Worm (Caenorhabditis elegans) whole organism, L2 larva: Measurements from ENCODE around the gene sto-5.

Source experiments
- C34F6.9 ChIP-seq: fragments of 150-350 bp; optimal IDR thresholded peaks from 2 replicates; lab custom pipeline; 2014; ENCODE audit warnings: missing biosample characterization, missing genetic modification characterization
- F13H6.1 ChIP-seq: sonication (generic microtip); optimal IDR thresholded peaks from 2 replicates; lab custom pipeline; 2016; ENCODE audit warnings: missing genetic modification characterization, missing compliant biosample characterization
- Y55F3AM.14 ChIP-seq: fragments of 200-800 bp; sonication (Bioruptor generic); optimal IDR thresholded peaks from 2 replicates; lab custom pipeline; 2018; ENCODE audit warnings: mild to moderate bottlenecking, missing genetic modification characterization, missing compliant biosample characterization
- ZK546.5 ChIP-seq: sonication (generic microtip); optimal IDR thresholded peaks from 2 replicates; lab custom pipeline; 2017; ENCODE audit warnings: missing biosample characterization, missing genetic modification characterization
- aly-2 ChIP-seq: fragments of 150-350 bp; optimal IDR thresholded peaks from 2 replicates; lab custom pipeline; 2014; ENCODE audit warnings: missing biosample characterization, missing genetic modification characterization
- ama-1 ChIP-seq: fragments of 150-350 bp; optimal IDR thresholded peaks from 2 replicates; lab custom pipeline; 2018; ENCODE audit warnings: inconsistent platforms
- blmp-1 ChIP-seq: sonication (generic microtip); optimal IDR thresholded peaks from 2 replicates; lab custom pipeline; 2017; ENCODE audit warnings: missing genetic modification characterization, mild to moderate bottlenecking, missing compliant biosample characterization, antibody characterized with exemption, moderate library complexity; ENCODE audit not compliant: insufficient read depth
- ceh-16 ChIP-seq: fragments of 150-350 bp; optimal IDR thresholded peaks from 2 replicates; lab custom pipeline; 2014; ENCODE audit warnings: missing biosample characterization, missing genetic modification characterization
- ceh-82 ChIP-seq: fragments of 150-350 bp; optimal IDR thresholded peaks from 2 replicates; lab custom pipeline; 2014; ENCODE audit warnings: missing biosample characterization, missing genetic modification characterization
- crh-2 ChIP-seq: sonication (generic microtip); optimal IDR thresholded peaks from 2 replicates; lab custom pipeline; 2017; ENCODE audit warnings: missing biosample characterization, missing genetic modification characterization
- dmd-4 ChIP-seq: sonication (generic microtip); optimal IDR thresholded peaks from 2 replicates; lab custom pipeline; 2017; ENCODE audit warnings: missing biosample characterization, missing genetic modification characterization
- egl-27 ChIP-seq: sonication (generic microtip); optimal IDR thresholded peaks from 3 replicates; lab custom pipeline; 2017; ENCODE audit warnings: missing biosample characterization, missing genetic modification reagents, missing genetic modification characterization
- elt-1 ChIP-seq: fragments of 150-350 bp; optimal IDR thresholded peaks from 2 replicates; lab custom pipeline; 2014; ENCODE audit warnings: missing biosample characterization, missing genetic modification characterization
- fos-1 ChIP-seq: fragments of 150-350 bp; optimal IDR thresholded peaks from 2 replicates; lab custom pipeline; 2014; ENCODE audit warnings: missing biosample characterization, missing genetic modification characterization
- lin-11 ChIP-seq: fragments of 150-350 bp; sonication (generic microtip); optimal IDR thresholded peaks from 2 replicates; lab custom pipeline; 2014; ENCODE audit warnings: missing biosample characterization, missing genetic modification characterization, inconsistent platforms, mixed read lengths
- lin-13 ChIP-seq: fragments of 150-350 bp; optimal IDR thresholded peaks from 2 replicates; lab custom pipeline; 2014; ENCODE audit warnings: missing biosample characterization, missing genetic modification reagents, missing genetic modification characterization
- lin-39 ChIP-seq: fragments of 150-350 bp; optimal IDR thresholded peaks from 2 replicates; lab custom pipeline; 2014; ENCODE audit warnings: missing biosample characterization, missing genetic modification reagents, missing genetic modification characterization
- lsy-2 ChIP-seq, 2 experiments: fragments of 150-350 bp in 1 of 2; sonication (generic microtip) in 1 of 2; optimal IDR thresholded peaks; 2 replicates each; lab custom pipeline; 2014 to 2017; ENCODE audit warnings: missing biosample characterization in 2 of 2, missing genetic modification characterization in 2 of 2
- mbf-1 ChIP-seq: sonication (generic microtip); optimal IDR thresholded peaks from 2 replicates; lab custom pipeline; 2017; ENCODE audit warnings: missing biosample characterization, missing genetic modification characterization
- mdl-1 ChIP-seq, 2 experiments: fragments of 150-350 bp in 1 of 2; sonication (generic microtip) in 1 of 2; optimal IDR thresholded peaks; 2 replicates each; lab custom pipeline; 2017; ENCODE audit warnings: missing biosample characterization in 2 of 2, missing genetic modification characterization in 2 of 2
- nhr-10 ChIP-seq: sonication (generic microtip); optimal IDR thresholded peaks from 2 replicates; lab custom pipeline; 2017; ENCODE audit warnings: missing biosample characterization, missing genetic modification characterization
- nhr-11 ChIP-seq: fragments of 150-350 bp; optimal IDR thresholded peaks from 2 replicates; lab custom pipeline; 2014; ENCODE audit warnings: missing biosample characterization, missing genetic modification characterization
- nhr-12 ChIP-seq: fragments of 150-350 bp; optimal IDR thresholded peaks from 2 replicates; lab custom pipeline; 2014; ENCODE audit warnings: missing biosample characterization, missing genetic modification characterization
- nhr-129 ChIP-seq: fragments of 150-350 bp; optimal IDR thresholded peaks from 2 replicates; lab custom pipeline; 2014; ENCODE audit warnings: missing biosample characterization, missing genetic modification characterization
- nhr-21 ChIP-seq: fragments of 150-350 bp; optimal IDR thresholded peaks from 2 replicates; lab custom pipeline; 2014; ENCODE audit warnings: missing biosample characterization, missing genetic modification characterization
- nhr-23 ChIP-seq: fragments of 150-350 bp; optimal IDR thresholded peaks from 2 replicates; lab custom pipeline; 2014; ENCODE audit warnings: missing biosample characterization, missing genetic modification reagents, missing genetic modification characterization
- nhr-237 ChIP-seq: fragments of 150-350 bp; optimal IDR thresholded peaks from 2 replicates; lab custom pipeline; 2014; ENCODE audit warnings: missing biosample characterization, missing genetic modification characterization
- nhr-25 ChIP-seq: fragments of 150-350 bp; sonication (generic microtip); optimal IDR thresholded peaks from 3 replicates; lab custom pipeline; 2014; ENCODE audit warnings: missing biosample characterization, missing genetic modification characterization
- nhr-6 ChIP-seq: fragments of 150-350 bp; optimal IDR thresholded peaks from 2 replicates; lab custom pipeline; 2014; ENCODE audit warnings: missing biosample characterization, missing genetic modification characterization
- nhr-77 ChIP-seq: fragments of 150-350 bp; optimal IDR thresholded peaks from 2 replicates; lab custom pipeline; 2014; ENCODE audit warnings: missing biosample characterization, missing genetic modification characterization
- peb-1 ChIP-seq: fragments of 150-350 bp; optimal IDR thresholded peaks from 2 replicates; lab custom pipeline; 2014; ENCODE audit warnings: missing biosample characterization, missing genetic modification characterization
- sem-4 ChIP-seq: fragments of 150-350 bp; optimal IDR thresholded peaks from 2 replicates; lab custom pipeline; 2014; ENCODE audit warnings: missing biosample characterization, missing genetic modification reagents, missing genetic modification characterization
- sma-3 ChIP-seq: sonication (generic microtip); optimal IDR thresholded peaks from 2 replicates; lab custom pipeline; 2016; ENCODE audit warnings: missing genetic modification reagents, missing genetic modification characterization, missing compliant biosample characterization
- sma-9 ChIP-seq, 2 experiments: fragments of 150-350 bp in 1 of 2; sonication (generic microtip) in 1 of 2; optimal IDR thresholded peaks; 2 replicates each; lab custom pipeline; 2014 to 2016; ENCODE audit warnings: missing genetic modification characterization in 2 of 2, mild to moderate bottlenecking in 1 of 2, missing biosample characterization in 1 of 2, missing compliant biosample characterization in 1 of 2, missing genetic modification reagents in 1 of 2, moderate library complexity in 1 of 2
- unc-62 ChIP-seq: fragments of 150-350 bp; optimal IDR thresholded peaks from 2 replicates; lab custom pipeline; 2014; ENCODE audit warnings: missing biosample characterization, missing genetic modification reagents, missing genetic modification characterization
- zag-1 ChIP-seq: fragments of 150-350 bp; optimal IDR thresholded peaks from 2 replicates; lab custom pipeline; 2014; ENCODE audit warnings: missing biosample characterization, missing genetic modification characterization
- ztf-4 ChIP-seq: fragments of 150-350 bp; optimal IDR thresholded peaks from 2 replicates; lab custom pipeline; 2014; ENCODE audit warnings: missing biosample characterization, missing genetic modification characterization

Gene sto-5

DNA sequence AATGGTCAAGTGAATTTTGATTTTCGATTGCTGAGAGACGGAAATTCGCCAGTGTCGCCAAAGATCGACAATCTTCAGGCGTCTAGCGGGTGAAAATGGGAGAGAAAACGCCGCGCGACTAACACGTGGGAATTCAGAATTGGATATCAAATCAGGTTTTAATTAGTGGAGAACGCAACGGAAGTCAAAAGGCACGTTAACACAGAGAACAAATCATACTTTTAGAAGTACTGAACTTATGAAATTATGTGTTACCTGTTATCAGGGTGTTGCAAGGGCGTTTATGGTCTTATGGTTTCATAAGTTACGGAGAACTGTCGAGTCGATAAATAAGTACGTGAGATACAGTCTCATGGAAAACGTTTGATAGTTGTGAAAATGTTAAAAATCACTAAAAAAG, 46.1 kb upstream of the sto-5 start:
- TF ChIP-seq sem-4 (tag; lab: Kevin White, UChicago) (peak; percentile 27), F13H6.1 (tag; lab: Kevin White, UChicago) (no peak), nhr-21 (tag; lab: Kevin White, UChicago) (peak; percentile 56), nhr-6 (tag; lab: Kevin White, UChicago) (no peak), zag-1 (tag; lab: Kevin White, UChicago) (no peak), sma-9 (GFP tag; optimal IDR thresholded peaks at IDR 0.05; lab: Kevin White, UChicago) (peak; percentile 80), sma-9 (tag; optimal IDR thresholded peaks at IDR 0.05; lab: Kevin White, UChicago) (no peak), ceh-82 (tag; lab: Kevin White, UChicago) (no peak), crh-2 (tag; lab: Kevin White, UChicago) (peak; percentile 1), sma-3 (GFP tag; lab: Kevin White, UChicago) (peak; percentile 35), mdl-1 (tag; optimal IDR thresholded peaks at IDR 0.05; lab: Kevin White, UChicago) (peak in 1 of 2 experiments; percentile 50), elt-1 (tag; lab: Kevin White, UChicago) (no peak), nhr-23 (tag; lab: Kevin White, UChicago) (no peak), blmp-1 (tag; lab: Kevin White, UChicago) (peak; percentile 80), fos-1 (tag; lab: Kevin White, UChicago) (peak; percentile 45), nhr-25 (tag; lab: Kevin White, UChicago) (peak; percentile 69), ztf-4 (tag; lab: Kevin White, UChicago) (no peak), ceh-16 (tag; lab: Kevin White, UChicago) (no peak)
- TF ChIP-seq, all 48 proteins: peak for 9

DNA sequence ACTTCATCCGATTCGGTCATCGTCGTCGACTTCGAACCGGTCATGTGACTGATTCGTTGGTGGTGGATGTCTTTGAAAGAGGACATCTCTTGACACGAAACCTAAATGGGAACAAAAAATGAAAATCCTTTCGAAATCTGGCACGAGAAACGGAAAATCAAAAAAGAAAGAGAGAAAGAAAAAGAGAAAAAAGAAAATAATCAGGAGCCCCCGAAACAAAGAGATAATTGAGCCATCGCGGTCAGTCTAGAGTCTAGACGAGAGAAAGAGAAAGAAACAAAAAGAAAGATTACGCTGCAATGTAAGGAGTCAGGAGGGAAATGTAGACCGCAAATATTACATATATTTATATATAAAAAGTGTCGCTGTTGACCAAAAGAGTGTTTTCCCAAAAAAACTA, 43.7 kb upstream of the sto-5 start, which contains the start of gene aakg-2:
aakg-2 (minus strand) TSS at position 101 of the 400 bp plus-strand sequence.
- TF ChIP-seq aly-2 (no peak), ceh-16 (tag; lab: Kevin White, UChicago) (no peak), F13H6.1 (tag; lab: Kevin White, UChicago) (no peak), lin-13 (no peak), egl-27 (tag; lab: Kevin White, UChicago) (no peak), mbf-1 (no peak), nhr-25 (tag; lab: Kevin White, UChicago) (no peak), lsy-2 (tag; optimal IDR thresholded peaks at IDR 0.05; lab: Kevin White, UChicago) (no peak), elt-1 (tag; lab: Kevin White, UChicago) (no peak), nhr-237 (tag; lab: Kevin White, UChicago) (no peak), ztf-4 (tag; lab: Kevin White, UChicago) (no peak), nhr-129 (no peak), fos-1 (tag; lab: Kevin White, UChicago) (no peak)

DNA sequence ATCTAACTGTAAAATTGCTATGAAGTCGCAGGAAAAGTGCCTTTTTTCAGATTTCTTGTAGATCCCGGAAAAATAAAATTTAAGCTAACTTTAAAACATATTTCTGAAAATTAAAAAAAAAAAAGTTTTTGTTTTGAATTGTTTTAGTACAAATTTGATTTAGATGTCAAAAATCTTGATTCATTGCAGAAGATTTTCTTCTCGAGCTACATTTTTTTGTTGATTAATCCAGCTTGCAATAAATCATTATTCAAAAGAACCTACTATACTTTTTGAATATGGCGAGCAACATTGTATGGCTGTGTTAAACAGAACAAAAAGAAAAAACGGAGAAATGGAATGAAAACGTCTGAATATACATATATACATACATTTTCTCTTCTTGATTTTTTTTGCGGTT, 40.4 kb upstream of the sto-5 start:
- TF ChIP-seq sma-3 (GFP tag; lab: Kevin White, UChicago) (no peak), ama-1 (lab: Kevin White, UChicago) (no peak), lin-11 (no peak), mdl-1 (tag; optimal IDR thresholded peaks at IDR 0.05; lab: Kevin White, UChicago) (no peak), F13H6.1 (tag; lab: Kevin White, UChicago) (no peak), ZK546.5 (tag; lab: Kevin White, UChicago) (no peak), blmp-1 (tag; lab: Kevin White, UChicago) (no peak), peb-1 (tag; lab: Kevin White, UChicago) (no peak), nhr-23 (tag; lab: Kevin White, UChicago) (no peak), egl-27 (tag; lab: Kevin White, UChicago) (no peak), nhr-77 (tag; lab: Kevin White, UChicago) (no peak), nhr-21 (tag; lab: Kevin White, UChicago) (no peak), nhr-12 (no peak), elt-1 (tag; lab: Kevin White, UChicago) (no peak), lin-39 (tag; lab: Kevin White, UChicago) (no peak)
- TF ChIP-seq, all 48 proteins: peak for 0

DNA sequence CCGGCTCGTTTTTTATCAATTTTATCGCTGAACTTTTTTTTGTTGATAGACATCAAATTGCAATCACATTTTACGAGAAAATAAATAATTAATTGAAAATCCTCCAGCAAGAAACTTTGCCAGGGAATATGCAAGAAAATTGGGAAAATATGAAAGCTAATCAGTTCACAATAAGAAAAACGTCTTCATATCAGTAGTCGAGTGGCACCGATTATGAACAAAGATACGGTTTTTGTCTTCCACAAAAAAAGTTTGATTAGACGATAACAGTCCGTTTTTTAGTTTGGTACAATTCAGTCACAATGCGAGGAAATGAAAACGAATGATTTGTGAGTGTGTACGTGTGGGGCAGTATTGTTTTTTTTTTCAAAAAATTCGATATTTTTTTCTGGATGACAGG, 39.8 kb upstream of the sto-5 start:
- TF ChIP-seq Y55F3AM.14 (GFP tag; lab: Kevin White, UChicago) (no peak), ama-1 (lab: Kevin White, UChicago) (no peak), nhr-21 (tag; lab: Kevin White, UChicago) (no peak), nhr-10 (tag; lab: Kevin White, UChicago) (no peak), ztf-4 (tag; lab: Kevin White, UChicago) (no peak), dmd-4 (tag; lab: Kevin White, UChicago) (no peak), lin-39 (tag; lab: Kevin White, UChicago) (no peak), nhr-11 (tag; lab: Kevin White, UChicago) (no peak), mbf-1 (no peak), C34F6.9 (tag; lab: Kevin White, UChicago) (no peak), nhr-129 (no peak), nhr-237 (tag; lab: Kevin White, UChicago) (no peak), unc-62 (no peak), elt-1 (tag; lab: Kevin White, UChicago) (no peak), sem-4 (tag; lab: Kevin White, UChicago) (no peak)
- TF ChIP-seq, all 48 proteins: peak for 0
